Fruit fly (Drosophila melanogaster) whole organism: ENCODE measurements around the gene CG33288.

Experiments
- CG8478 ChIP-seq: fragments of >200 bp; optimal IDR thresholded peaks from 2 replicates; lab custom pipeline; 2018; ENCODE audit warnings: inconsistent platforms
- Dll ChIP-seq: fragments of >200 bp; optimal IDR thresholded peaks from 2 replicates; lab custom pipeline; 2017
- EcR ChIP-seq, 2 experiments: fragments of >200 bp; optimal IDR thresholded peaks; 2 replicates each; lab custom pipeline; 2017; ENCODE audit warnings: missing biosample characterization in 2 of 2, missing genetic modification characterization in 2 of 2, missing genetic modification reagents in 2 of 2
- pan ChIP-seq: fragments of >200 bp; optimal IDR thresholded peaks from 2 replicates; lab custom pipeline; 2017
- psq ChIP-seq: fragments of >200 bp; optimal IDR thresholded peaks from 2 replicates; lab custom pipeline; 2017
- usp ChIP-seq: fragments of >200 bp; optimal IDR thresholded peaks from 2 replicates; lab custom pipeline; 2017; ENCODE audit warnings: missing biosample characterization, missing genetic modification characterization, mixed read lengths

The CG33288 gene

DNA sequence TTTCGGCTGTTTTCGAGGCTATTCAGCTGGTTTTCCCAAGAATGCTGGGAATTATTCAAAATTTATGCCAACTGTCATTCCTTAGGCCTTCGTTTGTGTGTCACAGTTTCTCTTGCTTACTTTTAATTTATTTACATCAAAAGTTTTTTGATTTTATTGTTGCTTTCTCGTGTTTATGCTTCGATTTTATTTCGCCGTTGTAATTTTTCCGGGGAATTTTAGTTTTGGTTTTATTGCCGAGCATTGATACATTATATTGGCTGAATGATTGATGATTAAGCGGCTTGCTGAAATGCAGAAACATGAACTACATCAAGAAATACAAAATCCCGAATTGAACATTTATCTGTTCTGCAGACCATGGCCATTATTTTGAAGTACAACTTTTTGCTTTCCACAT lies 29.4 kb upstream of the CG33288 start:
- TF ChIP-seq psq (lab: Kevin White, UChicago) (no peak), EcR (GFP tag; optimal IDR thresholded peaks at IDR 0.05; lab: Kevin White, UChicago) (no peak), CG8478 (lab: Kevin White, UChicago) (no peak), usp (GFP tag; lab: Kevin White, UChicago) (no peak), pan (lab: Kevin White, UChicago) (no peak), Dll (no peak)

DNA sequence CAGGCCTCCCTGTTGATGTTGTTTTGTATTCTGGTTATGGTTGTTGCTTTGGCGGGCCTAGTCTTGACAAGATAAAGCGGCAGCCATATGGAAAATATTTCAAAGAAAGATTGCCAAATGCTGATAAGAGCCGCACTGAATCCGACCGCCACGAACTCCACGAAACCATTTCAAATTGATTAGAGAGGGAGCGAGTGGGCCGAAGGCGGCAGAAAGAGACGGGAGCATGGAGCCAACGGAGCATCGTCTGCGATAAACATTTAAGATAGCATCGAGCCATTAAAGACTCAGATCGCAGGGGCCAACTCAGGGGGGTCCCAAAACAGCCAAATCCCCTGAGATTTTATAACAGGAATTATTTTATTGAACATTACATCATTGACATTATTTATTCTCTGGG lies 27.4 kb upstream of the CG33288 start:
- no peak for TF ChIP-seq pan (lab: Kevin White, UChicago)
- TF ChIP-seq EcR (GFP tag; optimal IDR thresholded peaks at IDR 0.05; lab: Kevin White, UChicago): no peak

DNA sequence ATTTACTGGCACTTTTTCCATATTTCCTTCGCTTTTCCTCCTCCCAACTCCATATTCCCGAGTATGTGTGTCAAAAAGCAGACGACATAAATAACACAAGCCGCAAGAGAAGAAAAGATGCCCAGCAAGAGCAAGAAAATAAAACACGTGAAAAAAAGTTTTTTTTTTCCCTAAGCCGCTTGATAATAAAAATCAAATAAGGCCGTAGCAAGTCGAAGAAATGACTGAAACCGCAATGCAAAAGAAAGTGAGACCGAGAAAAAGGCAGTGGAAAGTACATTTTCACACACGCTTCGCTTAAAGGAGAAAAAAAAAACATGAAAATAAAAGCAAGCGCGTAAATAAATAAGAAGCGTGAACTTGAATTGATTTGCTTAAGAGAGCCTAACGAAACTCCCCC lies 25.0 kb upstream of the CG33288 start:
- TF ChIP-seq CG8478 (lab: Kevin White, UChicago): no peak
- no peak for TF ChIP-seq EcR (GFP tag; optimal IDR thresholded peaks at IDR 0.05; lab: Kevin White, UChicago)
- TF ChIP-seq usp (GFP tag; lab: Kevin White, UChicago): no peak
- no peak for TF ChIP-seq psq (lab: Kevin White, UChicago)
- TF ChIP-seq pan (lab: Kevin White, UChicago): no peak
- TF ChIP-seq Dll: no peak

DNA sequence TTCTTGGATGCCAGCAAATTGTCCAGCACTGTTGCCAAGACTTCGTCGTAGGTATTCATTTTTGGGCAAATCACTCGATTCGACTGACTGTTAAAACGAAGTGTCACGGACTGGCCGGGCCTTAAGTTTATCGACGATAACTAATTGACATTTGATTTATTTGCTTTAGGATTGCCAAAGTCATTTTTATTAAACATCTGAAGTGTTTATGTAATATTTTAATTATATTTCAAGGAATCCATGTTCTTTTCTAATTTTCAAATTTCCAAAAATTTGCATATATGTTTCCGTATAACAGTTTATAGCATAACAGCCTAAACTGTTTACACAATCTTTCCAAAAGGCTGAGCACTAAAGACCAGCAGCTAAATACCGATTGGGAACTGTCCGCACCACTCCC lies 21.0 kb upstream of the CG33288 start, which contains the start of gene sa:
sa (minus strand) TSS at position 101 of the 400 bp plus-strand sequence.
- TF ChIP-seq psq (lab: Kevin White, UChicago): no peak
- no peak for TF ChIP-seq usp (GFP tag; lab: Kevin White, UChicago)
- TF ChIP-seq pan (lab: Kevin White, UChicago): no peak
- TF ChIP-seq Dll: no peak
- TF ChIP-seq CG8478 (lab: Kevin White, UChicago): no peak
- TF ChIP-seq EcR (GFP tag; optimal IDR thresholded peaks at IDR 0.05; lab: Kevin White, UChicago): no peak

DNA sequence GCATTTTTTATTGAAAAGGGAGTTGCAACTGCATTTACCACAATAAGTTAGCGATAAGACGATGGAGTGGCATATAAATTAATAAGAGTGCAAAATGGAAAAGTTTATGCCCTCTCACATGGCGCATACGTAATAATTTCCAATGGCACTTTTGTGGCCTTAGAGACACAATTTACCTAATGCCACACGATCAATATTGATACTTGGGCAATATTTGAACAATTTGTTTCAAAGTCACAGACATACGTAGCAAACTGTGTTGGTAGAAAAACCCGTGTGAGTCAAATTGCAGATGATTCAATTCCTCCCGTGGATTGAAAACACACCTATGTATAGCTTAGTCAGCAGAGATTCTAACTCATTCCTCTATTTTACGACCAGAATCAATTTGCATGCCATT lies 15.4 kb upstream of the CG33288 start:
- TF ChIP-seq usp (GFP tag; lab: Kevin White, UChicago) (no peak), EcR (GFP tag; optimal IDR thresholded peaks at IDR 0.05; lab: Kevin White, UChicago) (no peak), psq (lab: Kevin White, UChicago) (no peak), pan (lab: Kevin White, UChicago) (no peak), CG8478 (lab: Kevin White, UChicago) (no peak), Dll (no peak)

DNA sequence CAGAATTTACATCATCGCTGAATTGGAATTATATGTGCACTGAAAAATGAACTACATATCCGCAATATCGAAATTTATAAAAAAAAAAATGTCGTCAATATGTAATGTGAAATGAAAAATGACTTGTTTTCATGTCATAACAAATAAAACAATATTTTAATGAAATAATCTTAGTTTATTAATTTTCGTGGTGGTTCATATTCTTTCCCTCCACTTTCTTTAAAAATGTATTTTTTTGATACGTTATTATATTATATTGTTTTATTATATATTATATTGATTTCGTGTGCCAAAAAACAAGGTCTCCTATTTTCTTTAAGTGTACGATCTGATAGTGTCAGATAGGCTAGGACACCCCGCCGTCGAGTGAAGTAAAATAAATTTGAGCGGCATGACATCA lies 13.3 kb upstream of the CG33288 start:
- TF ChIP-seq Dll: no peak
- TF ChIP-seq usp (GFP tag; lab: Kevin White, UChicago): no peak
- TF ChIP-seq psq (lab: Kevin White, UChicago): no peak
- no peak for TF ChIP-seq pan (lab: Kevin White, UChicago)
- TF ChIP-seq CG8478 (lab: Kevin White, UChicago): no peak
- TF ChIP-seq EcR (GFP tag; optimal IDR thresholded peaks at IDR 0.05; lab: Kevin White, UChicago): no peak

DNA sequence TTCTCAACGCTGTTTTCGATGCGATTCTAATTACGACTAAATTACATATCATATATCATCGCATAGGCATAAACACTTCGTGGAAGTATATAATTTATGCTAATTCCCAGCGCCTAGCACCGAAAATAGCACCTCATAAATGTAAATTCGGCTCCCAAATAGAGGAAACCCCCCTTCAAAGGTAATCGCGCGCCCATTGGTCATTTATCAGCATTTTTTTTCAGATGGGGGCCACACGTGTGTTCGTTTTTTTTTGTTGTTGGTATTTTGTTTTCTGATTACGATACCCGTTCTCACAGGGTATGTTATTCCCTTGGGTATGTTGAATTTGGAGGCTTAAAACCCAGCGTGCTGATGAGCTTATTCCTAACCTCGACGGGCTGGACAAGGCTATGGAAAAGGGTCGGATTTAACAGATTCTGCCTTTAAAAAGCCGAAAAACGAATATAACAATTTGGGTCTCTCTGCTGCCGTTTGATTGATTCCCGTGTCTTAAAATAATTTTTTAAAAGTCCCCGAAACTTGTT lies 10.6 kb upstream of the CG33288 start:
- TF ChIP-seq pan (lab: Kevin White, UChicago) (no peak), usp (GFP tag; lab: Kevin White, UChicago) (no peak), psq (lab: Kevin White, UChicago) (no peak), CG8478 (lab: Kevin White, UChicago) (no peak), Dll (no peak), EcR (GFP tag; optimal IDR thresholded peaks at IDR 0.05; lab: Kevin White, UChicago) (no peak)

DNA sequence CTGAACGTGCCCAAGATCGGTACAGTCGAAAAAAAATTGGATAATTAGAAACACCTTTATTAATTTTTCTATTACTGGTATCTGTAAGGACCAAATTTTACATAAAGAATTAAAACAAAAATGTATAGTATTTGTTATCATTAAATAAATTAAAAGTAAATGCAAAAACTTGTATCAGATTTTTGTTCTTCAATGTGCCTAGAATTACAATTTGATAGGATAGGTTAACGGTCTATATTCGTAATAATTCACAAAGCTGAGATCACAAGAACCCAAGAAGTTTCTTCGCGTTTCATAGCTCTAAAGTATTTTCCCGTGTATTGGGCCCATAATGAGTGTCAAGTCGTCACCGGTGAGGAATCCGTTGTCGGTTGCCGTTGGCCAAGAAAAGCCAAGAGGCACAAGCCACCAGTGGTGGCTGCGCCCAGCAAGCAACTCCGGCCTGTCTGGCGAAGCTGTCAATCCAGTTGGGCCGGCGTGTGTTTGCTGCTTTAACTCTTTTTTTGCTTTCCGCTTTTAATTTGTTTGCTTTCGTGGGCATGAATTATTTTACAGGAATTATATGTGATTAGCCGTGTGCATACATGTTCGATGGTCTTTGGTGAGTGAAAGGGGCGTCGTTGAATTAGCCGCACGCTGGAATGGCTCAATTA lies 9.6 kb upstream of the CG33288 start:
- no peak for TF ChIP-seq pan (lab: Kevin White, UChicago)
- TF ChIP-seq usp (GFP tag; lab: Kevin White, UChicago): no peak
- TF ChIP-seq Dll: no peak

DNA sequence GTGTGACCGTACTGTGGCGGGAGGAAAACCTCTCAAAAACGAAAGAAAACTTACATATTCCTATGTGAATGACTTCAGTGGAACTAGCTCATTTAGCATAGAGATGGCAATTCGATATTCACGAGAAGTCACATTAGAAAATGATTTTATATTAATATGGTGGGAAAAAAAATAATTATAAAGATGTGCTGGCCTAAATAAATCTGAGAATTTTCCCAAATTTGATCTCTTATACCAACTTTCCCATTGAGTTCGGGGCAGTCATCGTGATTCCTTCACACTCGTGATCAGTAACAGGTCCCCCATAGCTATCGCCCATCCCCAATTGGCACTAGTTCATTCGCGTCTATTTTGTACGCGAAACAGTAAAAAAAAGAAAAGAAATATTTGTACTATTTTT lies 5.5 kb downstream of the CG33288 start, which contains the start of the genes barc and Aef1:
barc (minus strand) TSS at position 37 of the 400 bp plus-strand sequence.
Aef1 (plus strand) TSS at position 325 of the 400 bp plus-strand sequence.
- TF ChIP-seq pan (lab: Kevin White, UChicago): no peak
- TF ChIP-seq usp (GFP tag; lab: Kevin White, UChicago): no peak
- no peak for TF ChIP-seq psq (lab: Kevin White, UChicago)
- TF ChIP-seq CG8478 (lab: Kevin White, UChicago): no peak
- no peak for TF ChIP-seq EcR (GFP tag; optimal IDR thresholded peaks at IDR 0.05; lab: Kevin White, UChicago)
- TF ChIP-seq Dll: no peak

DNA sequence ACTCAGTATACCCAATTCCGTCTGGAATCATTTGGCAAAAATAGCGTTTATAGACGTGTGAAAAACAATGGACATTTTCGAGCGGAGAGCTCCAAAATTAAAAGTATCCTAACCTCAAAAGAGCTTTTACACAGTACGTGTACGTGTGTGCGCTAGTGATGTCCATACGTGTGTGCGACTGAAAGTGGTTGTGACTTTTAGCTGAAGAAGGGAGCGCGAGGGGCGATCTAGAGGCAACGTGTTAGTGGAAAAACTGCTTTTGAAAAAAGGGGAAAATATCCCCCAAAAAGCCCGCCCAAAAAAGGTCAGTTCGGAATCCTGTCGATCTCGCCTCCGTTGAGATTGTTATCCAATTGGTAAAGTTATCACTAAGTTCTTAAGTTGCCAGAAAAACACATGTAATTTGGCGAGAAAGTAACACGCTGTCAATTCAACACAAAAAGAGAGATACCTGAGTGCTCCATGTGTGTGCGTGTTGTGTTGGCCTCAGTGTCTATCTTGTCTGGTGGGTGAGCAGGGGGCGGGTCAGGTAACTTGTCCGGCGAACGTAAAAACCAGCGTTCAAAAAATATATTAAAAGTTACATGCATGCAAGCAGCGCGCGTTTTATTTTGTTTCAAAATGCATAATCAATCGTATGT lies 6.3 kb downstream of the CG33288 start:
- TF ChIP-seq Dll (no peak), psq (lab: Kevin White, UChicago) (no peak), usp (GFP tag; lab: Kevin White, UChicago) (no peak), pan (lab: Kevin White, UChicago) (no peak), CG8478 (lab: Kevin White, UChicago) (no peak), EcR (GFP tag; optimal IDR thresholded peaks at IDR 0.05; lab: Kevin White, UChicago) (no peak)

DNA sequence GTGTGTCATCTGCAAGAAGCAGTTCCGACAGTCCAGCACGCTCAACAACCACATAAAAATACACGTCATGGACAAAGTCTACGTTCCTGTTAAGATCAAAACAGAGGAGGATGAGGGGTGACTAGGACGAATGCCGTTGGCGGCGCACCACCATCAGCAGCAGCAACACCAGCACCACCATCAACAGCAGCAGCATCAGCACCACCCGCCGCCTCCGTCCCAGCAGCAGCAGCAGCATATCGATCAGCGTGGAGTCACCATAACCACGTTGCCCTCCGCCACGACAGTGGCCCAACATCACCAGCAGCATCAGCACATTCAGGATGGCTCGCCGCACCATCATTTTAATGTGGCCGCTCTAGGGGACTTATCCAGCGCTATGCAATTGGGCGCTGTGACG lies 8.5 kb downstream of the CG33288 start:
- TF ChIP-seq Dll: no peak
- no peak for TF ChIP-seq usp (GFP tag; lab: Kevin White, UChicago)
- no peak for TF ChIP-seq psq (lab: Kevin White, UChicago)
- no peak for TF ChIP-seq CG8478 (lab: Kevin White, UChicago)
- TF ChIP-seq pan (lab: Kevin White, UChicago): no peak
- no peak for TF ChIP-seq EcR (GFP tag; optimal IDR thresholded peaks at IDR 0.05; lab: Kevin White, UChicago)
